Worm (Caenorhabditis elegans): Measurements from ENCODE around the gene F37B4.15.

DNA sequence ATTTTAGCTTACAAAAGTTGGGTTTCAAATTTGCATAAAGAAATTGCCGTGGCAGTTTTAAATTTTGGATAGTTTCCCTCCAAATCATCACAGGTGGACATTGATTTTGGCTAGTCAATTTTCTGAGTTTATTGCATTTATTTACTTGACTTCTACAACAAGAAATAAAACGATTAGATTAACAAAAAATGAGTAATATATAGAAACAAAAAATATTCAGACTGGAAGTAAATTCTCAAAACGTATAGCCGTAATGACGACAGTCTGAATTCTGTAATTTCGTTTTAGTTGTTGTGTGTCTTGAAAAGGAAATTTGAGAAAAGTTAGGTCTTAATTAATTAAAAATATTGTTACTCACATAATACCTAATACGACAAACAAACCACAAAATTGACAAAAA is 46.5 kb downstream of the F37B4.15 start, which contains the start of gene srw-141:
- no peak for TF ChIP-seq dao-5 (tag; optimal IDR thresholded peaks at IDR 0.05)
- TF ChIP-seq him-1 (tag; optimal IDR thresholded peaks at IDR 0.05), result no peak
- no peak for TF ChIP-seq W03F9.2 (tag; optimal IDR thresholded peaks at IDR 0.05)
